Fruit fly (Drosophila melanogaster) whole organism, prepupa: ENCODE measurements around the gene Mccc1.
A peak's percentile ranks its signal among the peaks of the same experiment; 100 is the strongest.

Source experiments
- Blimp-1 ChIP-seq: fragments of 200-800 bp; sonication (Bioruptor generic); optimal IDR thresholded peaks from 3 replicates; lab custom pipeline; 2017; ENCODE audit warnings: missing biosample characterization, missing genetic modification characterization, mild to moderate bottlenecking, moderate library complexity, missing genetic modification reagents
- CG11762 ChIP-seq: fragments of 200-800 bp; sonication (Bioruptor generic); optimal IDR thresholded peaks from 3 replicates; lab custom pipeline; 2016; ENCODE audit warnings: missing biosample characterization, missing genetic modification characterization; ENCODE audit not compliant: insufficient read depth
- Gug ChIP-seq: fragments of 200-800 bp; sonication (Bioruptor generic); IDR thresholded peaks from 2 replicates; pipeline ENCODE4 v1.3.6; 2022; ENCODE audit warnings: missing biosample characterization, missing genetic modification characterization
- Sox102F ChIP-seq: fragments of 200-800 bp; sonication (Bioruptor generic); optimal IDR thresholded peaks from 2 replicates; lab custom pipeline; 2016; ENCODE audit warnings: missing biosample characterization, mild to moderate bottlenecking, missing genetic modification characterization
- fd59A ChIP-seq: fragments of 200-800 bp; sonication (Bioruptor generic); optimal IDR thresholded peaks from 2 replicates; lab custom pipeline; 2017; ENCODE audit warnings: missing biosample characterization, mild to moderate bottlenecking, missing genetic modification characterization, missing genetic modification reagents
- lz ChIP-seq: fragments of 200-800 bp; sonication (Bioruptor generic); optimal IDR thresholded peaks from 3 replicates; lab custom pipeline; 2016; ENCODE audit warnings: missing biosample characterization, missing genetic modification characterization

dm6 chr3R:31810073-31810530 is 16.4 kb upstream of the Mccc1 start, which contains the start of gene Rift:
- TF ChIP-seq Blimp-1 (GFP tag; lab: Kevin White, UChicago) (no peak), CG11762 (GFP tag; lab: Kevin White, UChicago) (no peak), fd59A (GFP tag; lab: Kevin White, UChicago) (no peak), Gug (no peak), Sox102F (no peak), lz (peak; percentile 13)
